Worm (Caenorhabditis elegans) whole organism, L4/young adult: ENCODE data around the gene spp-1.

Experiments
- W03F9.2 ChIP-seq: fragments of 150-350 bp; optimal IDR thresholded peaks from 2 replicates; lab custom pipeline; 2014; ENCODE audit warnings: missing biosample characterization, missing genetic modification characterization
- dao-5 ChIP-seq: sonication (generic microtip); optimal IDR thresholded peaks from 2 replicates; lab custom pipeline; 2016; ENCODE audit warnings: missing genotype, missing genetic modification characterization, moderate library complexity, missing compliant biosample characterization
- him-1 ChIP-seq: sonication (generic microtip); optimal IDR thresholded peaks from 2 replicates; lab custom pipeline; 2016; ENCODE audit warnings: missing genotype, missing genetic modification reagents, missing genetic modification characterization, missing compliant biosample characterization

DNA sequence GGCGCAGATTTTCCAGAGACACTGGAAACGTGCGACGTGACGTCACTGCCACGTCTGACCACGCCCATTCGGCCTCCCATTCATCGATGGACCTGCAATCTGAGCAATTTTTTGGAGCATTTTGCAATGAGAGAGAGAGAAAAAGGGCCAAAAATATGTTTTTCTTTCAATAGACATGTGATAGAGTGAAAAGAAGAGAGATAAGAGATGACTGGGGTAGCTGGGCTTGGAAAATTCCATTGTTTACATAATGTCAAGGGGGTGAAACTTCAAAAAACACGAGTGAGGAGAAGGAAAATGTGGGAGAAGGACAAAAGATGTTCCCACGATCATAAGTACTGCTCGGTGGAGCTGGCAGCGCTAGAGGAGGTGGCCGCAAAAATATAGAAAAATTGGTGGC, 40.5 kb upstream of the spp-1 start, which contains the start of gene M03C11.1:
- TF ChIP-seq dao-5 (tag; lab: Kevin White, UChicago) = no peak
- no peak for TF ChIP-seq W03F9.2 (tag; lab: Kevin White, UChicago)
- no peak for TF ChIP-seq him-1 (tag; lab: Kevin White, UChicago)
